Worm (Caenorhabditis elegans): ENCODE results near the gene dro-1.
"Not testable (repeated sequence)": the region's sequence is repeated elsewhere in the genome, so short reads cannot be mapped to it uniquely, and the experiment has no call there.

Gene dro-1

ce11 chrIII:13342079-13342734 is at the start of gene dro-1:
Gene dro-1, plus strand, starts transcription at chrIII:13342684.
- TF ChIP-seq nhr-11 (tag; optimal IDR thresholded peaks at IDR 0.05): no peak
- no peak for TF ChIP-seq ZK337.2 (GFP tag; IDR thresholded peaks at IDR 0.05)
- peak in 1 of 2 experiments; percentile 93 for TF ChIP-seq unc-62 (GFP tag; optimal IDR thresholded peaks at IDR 0.05 in 1 of 2)
- no peak for TF ChIP-seq unc-62 (tag; optimal IDR thresholded peaks at IDR 0.05)
- no peak for TF ChIP-seq jun-1 (tag; optimal IDR thresholded peaks at IDR 0.05)
- TF ChIP-seq D1046.2 (GFP tag; IDR thresholded peaks at IDR 0.05): no peak
- TF ChIP-seq hmg-1.1 (GFP tag; IDR thresholded peaks at IDR 0.05): no peak
- TF ChIP-seq nhr-41 (GFP tag; IDR thresholded peaks at IDR 0.05): no peak
- no peak for TF ChIP-seq F49E8.2 (tag; optimal IDR thresholded peaks at IDR 0.05; ENCODE audit: borderline replicate concordance)

- peak; percentile 27 for TF ChIP-seq aha-1 (tag)
- peak; percentile 47 for TF ChIP-seq lin-38 (GFP tag; IDR thresholded peaks at IDR 0.05)
- TF ChIP-seq ctbp-1 (GFP tag; IDR thresholded peaks at IDR 0.05): peak; percentile 36; the same call in 1 of the 2 replicates
- TF ChIP-seq egl-43 (GFP tag; IDR thresholded peaks at IDR 0.05): 0 out of 2 replicates have a peak, but pooled peaks have one; percentile 23
- TF ChIP-seq hmg-1.1 (GFP tag; IDR thresholded peaks at IDR 0.05): peak; percentile 65
- peak; percentile 50; the same call in 1 of the 2 replicates for TF ChIP-seq pha-4 (GFP tag; IDR thresholded peaks at IDR 0.05)
- TF ChIP-seq pha-4 (tag; optimal IDR thresholded peaks at IDR 0.05): not testable (repeated sequence)
- TF ChIP-seq mep-1 (tag; optimal IDR thresholded peaks at IDR 0.05): peak; percentile 36
- TF ChIP-seq lin-29 (GFP tag; IDR thresholded peaks at IDR 0.05): peak; percentile 17; the same call in 1 of the 2 replicates
- TF ChIP-seq unc-130 (GFP tag; optimal IDR thresholded peaks at IDR 0.05): peak; percentile 13
- peak; percentile 13 for TF ChIP-seq hlh-11 (tag; optimal IDR thresholded peaks at IDR 0.05)
These were observed 49.4 kb upstream of the dro-1 start, which contains the start of gene set-25 for ce11 chrIII:13292971-13293514. Gene set-25, minus strand, starts transcription at chrIII:13293090.

- peak in 1 of 2 experiments; percentile 86 for TF ChIP-seq lsy-2 (tag; optimal IDR thresholded peaks at IDR 0.05)
- peak; percentile 67 for TF ChIP-seq vab-7 (GFP tag; IDR thresholded peaks at IDR 0.05)
- peak; percentile 61 for TF ChIP-seq rbr-2 (tag; optimal IDR thresholded peaks at IDR 0.05)
- peak; percentile 70; the same call in 1 of the 2 replicates for TF ChIP-seq ctbp-1 (GFP tag; IDR thresholded peaks at IDR 0.05)
- TF ChIP-seq tra-1 (GFP tag; IDR thresholded peaks at IDR 0.05): peak; percentile 71; the same call in 1 of the 2 replicates
- TF ChIP-seq hmg-1.1 (GFP tag; IDR thresholded peaks at IDR 0.05): peak; percentile 86
- peak; percentile 77 for TF ChIP-seq pha-4 (GFP tag; IDR thresholded peaks at IDR 0.05)
- TF ChIP-seq pha-4 (tag; optimal IDR thresholded peaks at IDR 0.05); daf-16 (GFP tag; optimal IDR thresholded peaks at IDR 0.05): not testable (repeated sequence)
- peak; percentile 77; the same call in 1 of the 2 replicates for TF ChIP-seq D1046.2 (GFP tag; IDR thresholded peaks at IDR 0.05)
- 0 out of 2 replicates have a peak, but pooled peaks have one; percentile 54 for TF ChIP-seq lin-1 (GFP tag; IDR thresholded peaks at IDR 0.05)
- peak; percentile 9 for TF ChIP-seq nhr-28 (tag; optimal IDR thresholded peaks at IDR 0.05)
- peak; percentile 54 for TF ChIP-seq dmd-6 (GFP tag; IDR thresholded peaks at IDR 0.05)
- peak; percentile 4 for TF ChIP-seq hlh-30 (tag; optimal IDR thresholded peaks at IDR 0.05; ENCODE audit: insufficient read depth)
- TF ChIP-seq snpc-1.2 (GFP tag; IDR thresholded peaks at IDR 0.05): 0 out of 2 replicates have a peak, but pooled peaks have one; percentile 7
- TF ChIP-seq hlh-11 (tag; optimal IDR thresholded peaks at IDR 0.05): peak; percentile 4
- peak; percentile 49 for TF ChIP-seq nhr-102 (tag; optimal IDR thresholded peaks at IDR 0.05)
- TF ChIP-seq ceh-62 (tag; optimal IDR thresholded peaks at IDR 0.05): peak; percentile 12
- 0 out of 2 replicates have a peak, but pooled peaks have one; percentile 15 for TF ChIP-seq arid-1 (GFP tag; conservative IDR thresholded peaks at IDR 0.05)
- TF ChIP-seq zfp-3 (GFP tag; conservative IDR thresholded peaks at IDR 0.05): peak; percentile 70
- TF ChIP-seq lin-38 (GFP tag; IDR thresholded peaks at IDR 0.05): peak; percentile 84
- TF ChIP-seq ztf-7 (tag; optimal IDR thresholded peaks at IDR 0.05): peak; percentile 0
- 0 out of 2 replicates have a peak, but pooled peaks have one; percentile 46 for TF ChIP-seq ZK337.2 (GFP tag; IDR thresholded peaks at IDR 0.05)
- peak; percentile 55; the same call in 1 of the 2 replicates for TF ChIP-seq Y48G9A.11 (GFP tag; IDR thresholded peaks at IDR 0.05)
- TF ChIP-seq saeg-2 (GFP tag; IDR thresholded peaks at IDR 0.05): peak; percentile 76; the same call in 1 of the 2 replicates
- peak; percentile 16 for TF ChIP-seq F37D6.2 (tag; optimal IDR thresholded peaks at IDR 0.05)
- peak; percentile 55; the same call in 1 of the 2 replicates for TF ChIP-seq set-16 (GFP tag; IDR thresholded peaks at IDR 0.05)
- 0 out of 2 replicates have a peak, but pooled peaks have one; percentile 62 for TF ChIP-seq nhr-42 (GFP tag; IDR thresholded peaks at IDR 0.05)
- peak; percentile 62; the same call in 1 of the 2 replicates for TF ChIP-seq lim-7 (GFP tag; IDR thresholded peaks at IDR 0.05)
- 0 out of 2 replicates have a peak, but pooled peaks have one; percentile 44 for TF ChIP-seq dmd-8 (GFP tag; IDR thresholded peaks at IDR 0.05)
- peak; percentile 2 for TF ChIP-seq daf-16 (tag; optimal IDR thresholded peaks at IDR 0.05)
- peak; percentile 58; the same call in 1 of the 2 replicates for TF ChIP-seq lin-29 (GFP tag; IDR thresholded peaks at IDR 0.05)
These were observed 46.1 kb upstream of the dro-1 start, which contains the start of gene npp-18 for ce11 chrIII:13296289-13296874. Gene npp-18, plus strand, starts transcription at chrIII:13296853.

All from whole organism, L4 larva.